Worm (Caenorhabditis elegans): Measurements from ENCODE around the gene kvs-3.

kvs-3 gene

DNA sequence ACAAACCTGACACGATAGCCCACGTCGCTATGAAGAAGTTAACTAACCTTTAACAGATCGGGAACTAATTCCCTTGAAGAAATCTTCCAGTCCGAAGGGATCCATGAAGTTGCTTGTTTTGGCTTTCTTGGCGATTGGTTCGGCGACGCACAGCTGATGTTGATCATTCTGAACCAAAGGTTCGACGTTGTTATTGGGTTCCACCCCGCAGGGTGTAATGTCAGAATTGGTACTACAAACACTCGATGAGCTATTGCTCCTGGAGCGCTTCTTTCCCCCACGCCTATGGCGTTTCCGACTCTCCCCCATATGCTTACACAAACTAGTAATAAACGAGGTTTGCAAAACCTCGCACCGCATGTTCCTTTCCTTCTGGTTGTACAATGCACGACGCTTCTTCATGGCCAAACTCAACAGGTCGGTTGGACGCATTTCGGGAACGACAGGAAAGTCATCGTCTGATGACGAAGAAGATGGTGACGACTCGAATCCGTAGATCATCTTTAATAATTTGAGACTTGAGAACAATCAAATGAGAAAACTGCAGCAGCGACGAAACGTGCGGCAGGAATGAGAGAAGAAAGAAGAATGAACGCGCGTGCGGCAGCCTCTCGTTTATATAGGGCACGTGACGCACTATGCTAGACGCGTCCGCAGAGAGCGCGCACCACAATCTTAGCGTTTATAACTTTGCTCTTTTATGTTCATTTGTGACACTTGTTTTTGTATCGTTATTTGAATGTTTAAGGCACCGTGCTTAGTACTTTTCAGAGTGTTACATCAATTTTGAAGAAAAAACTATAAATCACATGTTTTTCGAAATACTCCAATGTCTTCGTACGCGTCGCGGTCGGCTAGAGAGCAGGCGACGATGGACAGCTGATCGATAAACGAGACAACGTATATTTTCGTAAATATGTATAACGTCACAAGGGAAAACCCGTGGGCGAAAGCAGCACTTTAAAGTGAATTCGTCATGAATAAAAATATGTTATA, 25.8 kb downstream of the kvs-3 start, which contains the start of gene tos-1 (continued):
- TF ChIP-seq nhr-28 (tag; optimal IDR thresholded peaks at IDR 0.05) (peak; percentile 72), ceh-82 (tag; optimal IDR thresholded peaks at IDR 0.05) (peak; percentile 73 to 95 (median 94)), alr-1 (tag; optimal IDR thresholded peaks at IDR 0.05; ENCODE audit: borderline replicate concordance) (no peak), sox-4 (tag; optimal IDR thresholded peaks at IDR 0.05) (peak; percentile 97), zag-1 (tag; optimal IDR thresholded peaks at IDR 0.05) (peak; percentile 86), efl-1 (optimal IDR thresholded peaks at IDR 0.05) (peak; percentile 90 to 92), efl-1 (GFP tag; optimal IDR thresholded peaks at IDR 0.05 in 1 of 2) (peak; percentile 78 to 99), C34B4.2 (tag; optimal IDR thresholded peaks at IDR 0.05) (peak; percentile 90), ceh-88 (GFP tag; IDR thresholded peaks at IDR 0.05) (peak; percentile 99), sup-37 (GFP tag; optimal IDR thresholded peaks at IDR 0.05) (peak; percentile 98), ces-1 (GFP tag; optimal IDR thresholded peaks at IDR 0.05) (no peak), lin-14 (GFP tag; optimal IDR thresholded peaks at IDR 0.05) (peak; percentile 100), pax-3 (tag; optimal IDR thresholded peaks at IDR 0.05) (peak; percentile 100), nhr-90 (tag; optimal IDR thresholded peaks at IDR 0.05; ENCODE audit: poor library complexity) (peak; percentile 99), irx-1 (tag; optimal IDR thresholded peaks at IDR 0.05) (peak; percentile 98), C04F5.9 (tag; optimal IDR thresholded peaks at IDR 0.05) (peak; percentile 89), unc-130 (tag; optimal IDR thresholded peaks at IDR 0.05) (peak; percentile 69), ceh-63 (GFP tag; optimal IDR thresholded peaks at IDR 0.05) (peak; percentile 48), lin-15B (tag; optimal IDR thresholded peaks at IDR 0.05) (peak; percentile 66), unc-30 (tag; optimal IDR thresholded peaks at IDR 0.05) (no peak), unc-62 (GFP tag; optimal IDR thresholded peaks at IDR 0.05) (peak; percentile 90), nhr-237 (tag; optimal IDR thresholded peaks at IDR 0.05) (peak; percentile 94), lir-3 (tag; optimal IDR thresholded peaks at IDR 0.05; ENCODE audit: poor library complexity) (peak; percentile 89), lin-39 (tag; optimal IDR thresholded peaks at IDR 0.05) (peak; percentile 86), blmp-1 (tag; optimal IDR thresholded peaks at IDR 0.05) (peak; percentile 72), nhr-12 (tag; optimal IDR thresholded peaks at IDR 0.05) (peak; percentile 71), dsc-1 (tag; optimal IDR thresholded peaks at IDR 0.05) (peak; percentile 100), mef-2 (tag; optimal IDR thresholded peaks at IDR 0.05) (peak; percentile 14), fos-1 (tag; optimal IDR thresholded peaks at IDR 0.05) (peak; percentile 90), fkh-4 (tag; optimal IDR thresholded peaks at IDR 0.05; ENCODE audit: borderline replicate concordance) (peak; percentile 92), nhr-20 (tag; optimal IDR thresholded peaks at IDR 0.05) (peak; percentile 100), efl-3 (GFP tag; optimal IDR thresholded peaks at IDR 0.05) (peak; percentile 70), elt-3 (tag; optimal IDR thresholded peaks at IDR 0.05) (peak in 5 of 6 experiments; percentile 81 to 98 (median 90)), sptf-1 (tag; optimal IDR thresholded peaks at IDR 0.05) (no peak), C16A3.4 (tag; optimal IDR thresholded peaks at IDR 0.05) (peak; percentile 97), F16B12.6 (tag; optimal IDR thresholded peaks at IDR 0.05) (no peak), fkh-8 (tag; optimal IDR thresholded peaks at IDR 0.05) (peak; percentile 100), nhr-85 (tag) (peak; percentile 100), isw-1 (GFP tag; IDR thresholded peaks at IDR 0.05) (peak; percentile 99), nhr-11 (tag; optimal IDR thresholded peaks at IDR 0.05) (peak; percentile 97), nhr-77 (tag; optimal IDR thresholded peaks at IDR 0.05) (peak; percentile 98), hlh-4 (tag; optimal IDR thresholded peaks at IDR 0.05) (peak; percentile 73), ama-1 (optimal IDR thresholded peaks at IDR 0.05) (peak; percentile 99), nhr-84 (tag; optimal IDR thresholded peaks at IDR 0.05) (peak; percentile 71), egl-27 (tag; optimal IDR thresholded peaks at IDR 0.05) (peak; percentile 82 to 95), tbx-2 (tag; optimal IDR thresholded peaks at IDR 0.05) (peak; percentile 99), snpc-4 (tag; optimal IDR thresholded peaks at IDR 0.05) (peak; percentile 73), hlh-17 (GFP tag; optimal IDR thresholded peaks at IDR 0.05; ENCODE audit: borderline replicate concordance) (no peak)

Data from whole organism, L1 larva.